Worm (Caenorhabditis elegans): ENCODE measurements around the gene F54D12.7.

Gene F54D12.7

ce11 chrII:1375627-1376026, 9.6 kb downstream of the F54D12.7 start:
- TF ChIP-seq aly-2 (tag; optimal IDR thresholded peaks at IDR 0.05), result no peak
- no peak for TF ChIP-seq fkh-2 (tag; optimal IDR thresholded peaks at IDR 0.05)
- no peak for TF ChIP-seq pqm-1 (tag; optimal IDR thresholded peaks at IDR 0.05)
- TF ChIP-seq nfya-1 (tag; optimal IDR thresholded peaks at IDR 0.05; ENCODE audit: insufficient read depth), result peak; percentile 30
- TF ChIP-seq tbx-2 (tag; optimal IDR thresholded peaks at IDR 0.05), result no peak
- no peak for TF ChIP-seq fos-1 (tag; optimal IDR thresholded peaks at IDR 0.05)
- TF ChIP-seq elt-3 (tag; optimal IDR thresholded peaks at IDR 0.05), result no peak
- no peak for TF ChIP-seq hmg-11 (tag; optimal IDR thresholded peaks at IDR 0.05)
- TF ChIP-seq ceh-16 (tag; optimal IDR thresholded peaks at IDR 0.05), result no peak
- TF ChIP-seq unc-39 (tag; optimal IDR thresholded peaks at IDR 0.05), result no peak
- TF ChIP-seq elt-1 (tag; optimal IDR thresholded peaks at IDR 0.05), result no peak
- no peak for TF ChIP-seq lin-15B (tag; optimal IDR thresholded peaks at IDR 0.05)
- TF ChIP-seq egl-5 (tag; optimal IDR thresholded peaks at IDR 0.05), result peak; percentile 55
- no peak for TF ChIP-seq eor-1 (tag; optimal IDR thresholded peaks at IDR 0.05)
- TF ChIP-seq zag-1 (tag; optimal IDR thresholded peaks at IDR 0.05), result no peak

- TF ChIP-seq lin-39 (tag; optimal IDR thresholded peaks at IDR 0.05) (no peak), fkh-10 (GFP tag; optimal IDR thresholded peaks at IDR 0.05) (no peak), nhr-76 (tag; optimal IDR thresholded peaks at IDR 0.05) (no peak), mdl-1 (tag; optimal IDR thresholded peaks at IDR 0.05) (no peak), nhr-23 (tag; optimal IDR thresholded peaks at IDR 0.05) (no peak), zag-1 (tag; optimal IDR thresholded peaks at IDR 0.05) (no peak), hmg-11 (tag; optimal IDR thresholded peaks at IDR 0.05) (no peak), nhr-11 (tag; optimal IDR thresholded peaks at IDR 0.05) (no peak), fos-1 (tag; optimal IDR thresholded peaks at IDR 0.05) (no peak), ceh-82 (tag; optimal IDR thresholded peaks at IDR 0.05) (no peak), mml-1 (tag; optimal IDR thresholded peaks at IDR 0.05) (no peak), nhr-25 (tag; optimal IDR thresholded peaks at IDR 0.05) (no peak), snpc-4 (tag; optimal IDR thresholded peaks at IDR 0.05) (no peak), eor-1 (tag; optimal IDR thresholded peaks at IDR 0.05) (no peak)
These were observed 10.3 kb downstream of the F54D12.7 start, which contains the start of gene rog-1 for ce11 chrII:1374889-1375288. Gene rog-1, minus strand, starts transcription at chrII:1374989.

- TF ChIP-seq nfya-1 (tag; optimal IDR thresholded peaks at IDR 0.05; ENCODE audit: insufficient read depth) (peak; percentile 78), jun-1 (tag; optimal IDR thresholded peaks at IDR 0.05) (no peak)
These were observed 10.7 kb downstream of the F54D12.7 start for ce11 chrII:1374486-1374885.

ce11 chrII:1372966-1373365, 12.2 kb downstream of the F54D12.7 start:
- TF ChIP-seq nfya-1 (tag; optimal IDR thresholded peaks at IDR 0.05; ENCODE audit: insufficient read depth), result peak; percentile 83
- TF ChIP-seq mml-1 (tag; optimal IDR thresholded peaks at IDR 0.05), result no peak
- TF ChIP-seq pqm-1 (tag; optimal IDR thresholded peaks at IDR 0.05), result no peak

- no peak for TF ChIP-seq fos-1 (tag; optimal IDR thresholded peaks at IDR 0.05)
- TF ChIP-seq nfya-1 (tag; optimal IDR thresholded peaks at IDR 0.05; ENCODE audit: insufficient read depth), result peak; percentile 51
These were observed 13.0 kb downstream of the F54D12.7 start for ce11 chrII:1372138-1372537.

- no peak for TF ChIP-seq skn-1 (tag; optimal IDR thresholded peaks at IDR 0.05)
- TF ChIP-seq nfya-1 (tag; optimal IDR thresholded peaks at IDR 0.05; ENCODE audit: insufficient read depth), result no peak
- no peak for TF ChIP-seq nhr-67 (tag; optimal IDR thresholded peaks at IDR 0.05)
- peak; percentile 22 for TF ChIP-seq lsy-12 (tag; optimal IDR thresholded peaks at IDR 0.05)
These were observed 13.6 kb downstream of the F54D12.7 start for ce11 chrII:1371533-1371932.

- no peak for TF ChIP-seq snpc-4 (tag; optimal IDR thresholded peaks at IDR 0.05)
- no peak for TF ChIP-seq pqm-1 (tag; optimal IDR thresholded peaks at IDR 0.05)
- TF ChIP-seq nhr-237 (tag; optimal IDR thresholded peaks at IDR 0.05), result no peak
- TF ChIP-seq ceh-28 (tag; optimal IDR thresholded peaks at IDR 0.05), result no peak
- no peak for TF ChIP-seq nhr-23 (tag; optimal IDR thresholded peaks at IDR 0.05)
- no peak for TF ChIP-seq eor-1 (tag; optimal IDR thresholded peaks at IDR 0.05)
- no peak for TF ChIP-seq nhr-11 (tag; optimal IDR thresholded peaks at IDR 0.05)
- TF ChIP-seq egl-5 (tag; optimal IDR thresholded peaks at IDR 0.05), result no peak
- TF ChIP-seq nhr-43 (tag; optimal IDR thresholded peaks at IDR 0.05; ENCODE audit: poor library complexity, severe bottlenecking), result no peak
- TF ChIP-seq ztf-11 (tag; optimal IDR thresholded peaks at IDR 0.05), result no peak
- TF ChIP-seq sea-2 (GFP tag; optimal IDR thresholded peaks at IDR 0.05), result no peak
- no peak for TF ChIP-seq zag-1 (tag; optimal IDR thresholded peaks at IDR 0.05)
- TF ChIP-seq elt-2 (tag; optimal IDR thresholded peaks at IDR 0.05), result no peak
- TF ChIP-seq ceh-9 (tag; optimal IDR thresholded peaks at IDR 0.05), result no peak
- no peak for TF ChIP-seq elt-1 (tag; optimal IDR thresholded peaks at IDR 0.05)
- no peak for TF ChIP-seq nfya-1 (tag; optimal IDR thresholded peaks at IDR 0.05; ENCODE audit: insufficient read depth)
- no peak for TF ChIP-seq R02D3.7 (tag; optimal IDR thresholded peaks at IDR 0.05)
- no peak for TF ChIP-seq ceh-16 (tag; optimal IDR thresholded peaks at IDR 0.05)
These were observed 15.9 kb downstream of the F54D12.7 start for ce11 chrII:1369322-1369721.

All from whole organism, L3 larva.